Worm (Caenorhabditis elegans) whole organism, dauer: ENCODE data around the gene lon-1.

Source experiments
- unc-62 ChIP-seq: sonication (generic microtip); optimal IDR thresholded peaks from 2 replicates; lab custom pipeline; 2017; ENCODE audit warnings: missing biosample characterization, missing genetic modification reagents, missing genetic modification characterization

The lon-1 gene

ce11 chrIII:5474176-5474575 is at the start of gene lon-1:
TSS of gene lon-1 (plus strand) at chrIII:5474476.
- no peak for TF ChIP-seq unc-62 (GFP tag; lab: Kevin White, UChicago)

DNA sequence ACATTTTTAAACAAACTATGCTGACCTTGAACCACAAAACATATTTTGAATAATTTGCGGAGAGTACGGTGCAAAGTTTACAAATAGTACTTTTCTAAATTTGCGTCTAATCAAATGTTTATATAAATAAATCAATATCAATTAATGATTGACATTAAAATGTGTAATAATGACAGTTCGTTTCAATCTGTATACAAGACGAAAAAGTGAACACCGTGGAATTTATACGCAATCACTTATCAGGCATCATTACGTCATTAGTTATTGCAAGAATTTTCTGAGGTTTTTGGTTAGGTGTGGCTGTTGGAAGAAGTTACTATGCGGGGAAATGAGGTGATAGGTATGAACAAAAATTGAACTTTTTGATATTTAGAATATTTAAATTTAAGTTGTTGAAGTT is 47.2 kb upstream of the lon-1 start:
- TF ChIP-seq unc-62 (GFP tag; lab: Kevin White, UChicago): no peak

DNA sequence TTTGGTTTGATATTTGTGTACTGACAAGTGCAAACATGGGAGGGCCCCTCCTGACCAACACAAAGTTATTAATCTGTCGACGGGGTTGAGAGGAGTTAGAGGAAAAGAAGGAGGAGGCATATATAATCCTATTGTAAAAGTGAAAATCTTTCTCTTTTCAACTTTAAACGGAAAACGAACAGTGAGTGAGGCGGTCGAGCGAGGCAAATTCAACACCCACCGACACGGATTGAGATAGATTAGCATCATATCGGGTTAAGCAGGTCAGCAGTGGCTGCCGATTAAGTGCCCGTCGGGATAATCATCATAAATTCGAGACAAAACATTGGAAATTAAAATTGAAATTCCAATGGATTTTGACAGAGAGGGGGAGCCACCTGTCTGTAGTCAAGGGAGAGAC is 38.0 kb upstream of the lon-1 start:
- TF ChIP-seq unc-62 (GFP tag; lab: Kevin White, UChicago): no peak

DNA sequence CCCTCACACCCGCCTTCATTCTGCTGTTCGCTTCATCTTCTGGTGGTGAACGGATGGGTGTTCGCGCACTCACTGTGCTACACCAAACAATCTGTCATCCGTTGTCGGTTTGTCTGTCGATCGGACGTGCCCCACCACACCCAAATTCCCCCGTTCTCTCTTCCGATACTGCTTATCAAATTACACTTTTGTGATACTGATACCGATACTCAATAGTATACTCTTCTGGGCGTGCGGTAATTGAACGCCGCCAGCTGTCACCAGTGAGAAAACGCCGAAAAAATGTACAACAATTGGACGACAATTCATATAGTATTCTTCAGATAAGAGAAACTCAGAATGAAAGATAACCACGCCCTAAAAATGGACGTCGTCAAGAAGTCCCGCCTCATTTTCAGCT is 36.2 kb upstream of the lon-1 start:
- no peak for TF ChIP-seq unc-62 (GFP tag; lab: Kevin White, UChicago)

DNA sequence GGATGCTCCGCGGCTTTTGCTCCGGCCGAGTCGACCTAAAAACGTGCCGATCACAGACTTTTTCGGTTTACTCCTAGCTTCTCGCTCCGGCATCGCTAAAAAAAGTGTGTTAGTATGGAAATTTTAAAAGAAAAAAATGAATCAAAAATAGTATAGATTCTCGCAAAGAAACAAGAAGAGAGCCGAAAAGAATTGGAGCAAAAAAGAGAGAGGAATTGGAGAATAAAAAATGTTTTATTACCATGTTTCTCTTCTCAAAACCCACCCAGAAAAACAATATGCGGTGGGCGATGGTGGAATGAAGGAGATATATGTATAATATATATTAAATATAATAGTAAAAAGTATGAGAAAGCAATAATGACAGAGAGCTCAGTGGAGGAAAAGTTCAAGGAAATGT is 33.7 kb upstream of the lon-1 start, which contains the start of gene W03A5.6:
TSS of gene W03A5.6 (minus strand) at position 101 of the 400 bp plus-strand sequence.
- TF ChIP-seq unc-62 (GFP tag; lab: Kevin White, UChicago): no peak

DNA sequence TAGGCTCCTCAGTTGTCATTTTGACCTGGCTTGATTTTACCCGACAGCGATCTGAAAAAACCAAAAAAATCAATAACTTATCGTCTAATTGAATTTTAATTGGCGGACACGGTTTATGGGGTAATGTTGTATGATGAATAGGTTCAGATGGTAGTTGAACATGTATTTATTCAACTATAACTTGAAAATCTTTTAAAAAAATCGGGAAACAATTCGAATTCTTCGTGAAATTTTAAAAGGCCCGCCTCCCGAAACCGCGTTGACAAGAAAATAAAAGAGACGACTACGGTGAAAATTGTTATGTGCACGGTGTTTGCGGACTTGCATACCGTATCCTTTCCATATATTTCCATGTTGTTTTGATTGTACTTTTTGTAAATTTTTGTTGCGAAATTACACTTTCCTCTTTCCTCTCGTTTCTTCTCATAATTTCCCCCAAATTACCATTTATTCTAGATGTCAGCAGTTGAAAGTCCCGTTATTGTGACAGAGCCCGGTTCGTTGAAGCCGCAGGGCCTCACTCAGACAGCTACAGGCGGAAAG is 31.5 kb upstream of the lon-1 start, which contains the start of the genes T24G10.2 and disl-2:
TSS of gene T24G10.2 (minus strand) at position 51 of the 543 bp plus-strand sequence.
TSS of gene disl-2 (plus strand) at position 457 of the 543 bp plus-strand sequence.
- TF ChIP-seq unc-62 (GFP tag; lab: Kevin White, UChicago): no peak

DNA sequence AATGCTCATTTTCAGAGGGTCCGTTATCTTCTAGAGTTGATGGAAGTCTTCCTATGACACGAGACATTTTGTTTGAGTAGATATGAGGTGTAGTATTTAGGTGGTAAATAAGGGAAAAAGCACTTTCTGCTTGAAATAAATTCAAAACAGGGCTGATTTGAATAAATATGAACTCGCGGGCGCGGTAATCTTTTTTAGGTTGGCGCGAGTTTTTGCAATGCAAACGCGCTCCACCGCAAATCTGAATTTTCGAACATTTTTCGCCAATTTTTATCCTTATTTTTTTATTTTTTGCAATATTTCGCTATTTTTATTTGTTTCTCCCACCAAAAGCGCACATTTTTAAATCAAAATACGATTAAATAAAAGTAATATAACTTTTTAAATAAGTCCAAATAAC is 26.1 kb upstream of the lon-1 start, which contains the start of gene skpt-1:
TSS of gene skpt-1 (minus strand) at position 219 of the 400 bp plus-strand sequence.
- TF ChIP-seq unc-62 (GFP tag; lab: Kevin White, UChicago): no peak

- no peak for TF ChIP-seq unc-62 (GFP tag; lab: Kevin White, UChicago)
Measured at ce11 chrIII:5449762-5450308, 24.4 kb upstream of the lon-1 start, which contains the start of gene F48E8.8. TSS of gene F48E8.8 (minus strand) at chrIII:5449812.

ce11 chrIII:5450430-5450829 is 23.8 kb upstream of the lon-1 start, which contains the start of gene paa-1:
TSS of gene paa-1 (plus strand) at chrIII:5450730.
- TF ChIP-seq unc-62 (GFP tag; lab: Kevin White, UChicago): no peak

- no peak for TF ChIP-seq unc-62 (GFP tag; lab: Kevin White, UChicago)
Measured at ce11 chrIII:5453290-5453689, 21.0 kb upstream of the lon-1 start, which contains the start of gene F48E8.4. TSS of gene F48E8.4 (plus strand) at chrIII:5453590.

- no peak for TF ChIP-seq unc-62 (GFP tag; lab: Kevin White, UChicago)
Measured at ce11 chrIII:5461079-5461478, 13.2 kb upstream of the lon-1 start, which contains the start of gene F48E8.3. TSS of gene F48E8.3 (plus strand) at chrIII:5461379.

ce11 chrIII:5464077-5464476 is 10.2 kb upstream of the lon-1 start, which contains the start of gene F48E8.2:
TSS of gene F48E8.2 (plus strand) at chrIII:5464377.
- no peak for TF ChIP-seq unc-62 (GFP tag; lab: Kevin White, UChicago)

ce11 chrIII:5464850-5465249 is 9.4 kb upstream of the lon-1 start:
- no peak for TF ChIP-seq unc-62 (GFP tag; lab: Kevin White, UChicago)

DNA sequence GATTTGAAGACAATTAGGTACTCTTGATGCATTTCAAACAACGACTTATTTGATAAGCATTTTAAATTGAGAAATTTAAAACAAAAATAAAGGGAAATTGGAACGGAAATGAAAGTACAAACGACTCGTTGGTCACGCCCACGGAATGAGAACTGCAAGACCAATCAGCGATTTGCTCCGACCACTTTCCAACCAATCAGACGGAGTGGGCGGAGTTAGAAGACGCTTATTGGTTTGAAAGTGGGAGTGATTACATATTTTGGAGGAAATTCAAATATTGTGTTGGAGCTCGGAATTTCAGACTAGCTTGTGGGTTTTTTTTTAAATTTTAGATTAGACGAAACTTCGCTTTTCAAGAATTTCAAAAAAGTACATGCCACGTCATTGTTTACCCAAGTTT is 5.2 kb upstream of the lon-1 start:
- no peak for TF ChIP-seq unc-62 (GFP tag; lab: Kevin White, UChicago)

DNA sequence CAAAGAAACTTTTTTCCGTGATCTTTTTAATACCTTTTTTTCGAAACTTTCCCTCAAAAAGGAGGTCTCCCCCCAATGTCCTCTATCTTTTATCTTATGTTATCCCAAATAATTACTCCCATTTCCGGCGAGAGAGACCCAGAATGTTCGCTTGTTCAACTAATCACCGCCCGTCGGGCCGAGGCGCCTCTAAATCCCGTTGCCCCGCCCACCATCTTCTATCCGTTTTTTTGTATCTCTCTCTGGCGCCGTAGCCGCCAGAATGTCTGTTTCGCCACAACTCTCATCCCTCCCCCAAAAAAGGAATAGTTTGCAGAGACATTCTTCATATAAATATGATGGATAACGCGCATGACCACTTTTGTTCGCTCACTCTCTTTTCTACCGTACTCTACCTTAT is 1.6 kb upstream of the lon-1 start:
- TF ChIP-seq unc-62 (GFP tag; lab: Kevin White, UChicago): no peak

DNA sequence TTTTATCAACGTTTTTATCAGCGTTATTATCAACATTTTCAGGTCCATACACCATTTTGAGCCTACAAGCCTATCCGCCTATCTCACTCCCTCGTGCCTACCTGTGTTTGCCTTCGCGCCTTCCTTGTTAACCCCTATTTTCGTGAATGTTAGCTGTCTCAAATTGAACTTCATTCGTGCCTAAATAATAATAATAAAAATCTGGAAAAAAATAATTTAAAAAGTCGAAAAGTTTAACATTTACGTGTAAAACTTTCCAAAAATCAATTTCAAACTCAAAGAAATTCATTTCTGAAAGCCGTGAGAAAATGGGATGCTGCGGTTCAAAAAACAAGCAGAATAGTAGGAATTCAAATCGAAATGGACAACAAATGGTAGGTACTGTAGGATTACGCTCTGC is 3.7 kb downstream of the lon-1 start, which contains the start of gene R02F2.10:
TSS of gene R02F2.10 (plus strand) at position 301 of the 400 bp plus-strand sequence.
- TF ChIP-seq unc-62 (GFP tag; lab: Kevin White, UChicago): no peak
